Fruit fly (Drosophila melanogaster): ENCODE data around the gene djl.
A peak's percentile ranks its signal among the peaks of the same experiment; 100 is the strongest.

Gene djl

dm6 chr3R:7067092-7067491 lies 6.5 kb downstream of the djl start, which contains the start of the genes CG1105 and CG1965 (continued):
- TF ChIP-seq salr (GFP tag; optimal IDR thresholded peaks at IDR 0.05) (peak in 1 of 2 experiments; percentile 65), CG3919 (GFP tag; optimal IDR thresholded peaks at IDR 0.05) (peak; percentile 88), CG6163 (GFP tag; IDR thresholded peaks at IDR 0.05) (no peak; the same call in 1 of the 3 replicates), Met (GFP tag; optimal IDR thresholded peaks at IDR 0.05) (peak; percentile 86), fd59A (GFP tag; optimal IDR thresholded peaks at IDR 0.05) (peak; percentile 50), pdm3 (GFP tag; optimal IDR thresholded peaks at IDR 0.05) (peak; percentile 92), CG1621 (tag; optimal IDR thresholded peaks at IDR 0.05) (peak; percentile 68), CG6792 (GFP tag; optimal IDR thresholded peaks at IDR 0.05) (peak; percentile 82), CG8319 (GFP tag; optimal IDR thresholded peaks at IDR 0.05) (peak; percentile 69), net (GFP tag; optimal IDR thresholded peaks at IDR 0.05) (no peak), CG4318 (GFP tag; optimal IDR thresholded peaks at IDR 0.05) (no peak), lz (GFP tag; optimal IDR thresholded peaks at IDR 0.05) (peak; percentile 91), CG10669 (GFP tag; optimal IDR thresholded peaks at IDR 0.05) (peak; percentile 70), CG11762 (GFP tag; optimal IDR thresholded peaks at IDR 0.05; ENCODE audit: insufficient read depth) (peak; percentile 61), CG7368 (GFP tag; optimal IDR thresholded peaks at IDR 0.05) (peak; percentile 80), CG6276 (GFP tag; optimal IDR thresholded peaks at IDR 0.05) (no peak), topi (GFP tag; optimal IDR thresholded peaks at IDR 0.05) (peak; percentile 82), CG8632 (GFP tag; optimal IDR thresholded peaks at IDR 0.05) (no peak), CG11294 (GFP tag; IDR thresholded peaks at IDR 0.05) (peak; percentile 66; the same call in 1 of the 2 replicates), Sox14 (GFP tag; optimal IDR thresholded peaks at IDR 0.05) (peak; percentile 91), spab (GFP tag; optimal IDR thresholded peaks at IDR 0.05) (no peak), svp (GFP tag) (peak; percentile 97), Lpt (GFP tag; optimal IDR thresholded peaks at IDR 0.05) (peak; percentile 73), Eip75B (GFP tag; optimal IDR thresholded peaks at IDR 0.05) (peak; percentile 86), CG3032 (tag; optimal IDR thresholded peaks at IDR 0.05) (peak; percentile 88), CG8119 (GFP tag; IDR thresholded peaks at IDR 0.05) (peak; percentile 65; the same call in 2 of the 3 replicates), vri (GFP tag; optimal IDR thresholded peaks at IDR 0.05) (peak; percentile 77), Ets21C (GFP tag; optimal IDR thresholded peaks at IDR 0.05) (peak; percentile 92), CG31627 (GFP tag; optimal IDR thresholded peaks at IDR 0.05) (peak; percentile 94)

dm6 chr3R:7074297-7075114 lies 13.9 kb downstream of the djl start, which contains the start of the genes Ufl1 and CG1943:
Gene Ufl1 (minus strand): TSS chr3R:7074452.
Gene CG1943 (plus strand): TSS chr3R:7074859.
- TF ChIP-seq lz (GFP tag; optimal IDR thresholded peaks at IDR 0.05): peak; percentile 26
- TF ChIP-seq Sox14 (GFP tag; optimal IDR thresholded peaks at IDR 0.05): no peak
- no peak for TF ChIP-seq Ets21C (GFP tag; optimal IDR thresholded peaks at IDR 0.05)
- peak; percentile 19 for TF ChIP-seq Lpt (GFP tag; optimal IDR thresholded peaks at IDR 0.05)
- TF ChIP-seq CG4318 (GFP tag; optimal IDR thresholded peaks at IDR 0.05): no peak
- TF ChIP-seq CG10669 (GFP tag; optimal IDR thresholded peaks at IDR 0.05): no peak
- TF ChIP-seq Smox (GFP tag; optimal IDR thresholded peaks at IDR 0.05): no peak
- TF ChIP-seq spab (GFP tag; optimal IDR thresholded peaks at IDR 0.05): no peak
- no peak for TF ChIP-seq CG34406 (GFP tag; optimal IDR thresholded peaks at IDR 0.05)
- no peak for TF ChIP-seq dac (GFP tag; optimal IDR thresholded peaks at IDR 0.05)
- peak; percentile 60 for TF ChIP-seq Eip78C (GFP tag)
- TF ChIP-seq achi (GFP tag; optimal IDR thresholded peaks at IDR 0.05): peak; percentile 74
- TF ChIP-seq salr (GFP tag; optimal IDR thresholded peaks at IDR 0.05): no peak
- peak; percentile 69 for TF ChIP-seq svp (GFP tag)
- no peak for TF ChIP-seq acj6 (GFP tag; optimal IDR thresholded peaks at IDR 0.05)
- TF ChIP-seq Hr4 (GFP tag; optimal IDR thresholded peaks at IDR 0.05): no peak
- TF ChIP-seq CG16779 (tag; optimal IDR thresholded peaks at IDR 0.05): peak; percentile 56
- TF ChIP-seq CG6163 (GFP tag; IDR thresholded peaks at IDR 0.05): no peak
- TF ChIP-seq esn (GFP tag; optimal IDR thresholded peaks at IDR 0.05): peak; percentile 29
- peak; percentile 37 for TF ChIP-seq net (GFP tag; optimal IDR thresholded peaks at IDR 0.05)
- TF ChIP-seq CG3919 (GFP tag; optimal IDR thresholded peaks at IDR 0.05): peak; percentile 35
- peak; percentile 44 for TF ChIP-seq CG1621 (tag; optimal IDR thresholded peaks at IDR 0.05)
- TF ChIP-seq CG31627 (GFP tag; optimal IDR thresholded peaks at IDR 0.05): peak; percentile 21
- peak in 1 of 2 experiments; percentile 42 for TF ChIP-seq ss (GFP tag; optimal IDR thresholded peaks at IDR 0.05)
- TF ChIP-seq Hr38 (GFP tag; optimal IDR thresholded peaks at IDR 0.05): no peak
- no peak for TF ChIP-seq CG8119 (GFP tag; IDR thresholded peaks at IDR 0.05)
- TF ChIP-seq Eip75B (GFP tag; optimal IDR thresholded peaks at IDR 0.05): peak; percentile 3
- TF ChIP-seq CG6854 (GFP tag; optimal IDR thresholded peaks at IDR 0.05): peak; percentile 46
- TF ChIP-seq fkh (GFP tag; optimal IDR thresholded peaks at IDR 0.05): peak; percentile 63
- no peak for TF ChIP-seq CG11902 (GFP tag; optimal IDR thresholded peaks at IDR 0.05)
- no peak for TF ChIP-seq Ets96B (tag; optimal IDR thresholded peaks at IDR 0.05)
- no peak for TF ChIP-seq Met (GFP tag; optimal IDR thresholded peaks at IDR 0.05)
- TF ChIP-seq vri (GFP tag; optimal IDR thresholded peaks at IDR 0.05): peak; percentile 25
